Worm (Caenorhabditis elegans): ENCODE results near the gene dgn-3.
"Not testable (repeated sequence)": the region's sequence is repeated elsewhere in the genome, so short reads cannot be mapped to it uniquely, and the experiment has no call there.

ce11 chrX:1748476-1748875 lies 18.8 kb downstream of the dgn-3 start, which contains the start of gene Y75D11A.6:
- not testable (repeated sequence) for TF ChIP-seq pax-1 (tag; optimal IDR thresholded peaks at IDR 0.05); nfya-1 (tag; optimal IDR thresholded peaks at IDR 0.05); Y22D7AL.16 (tag; optimal IDR thresholded peaks at IDR 0.05); ets-4 (tag; optimal IDR thresholded peaks at IDR 0.05); odd-2 (tag; optimal IDR thresholded peaks at IDR 0.05); T23F11.4 (GFP tag; optimal IDR thresholded peaks at IDR 0.05)
